Fruit fly (Drosophila melanogaster): ENCODE results near the gene CG5112.

DNA sequence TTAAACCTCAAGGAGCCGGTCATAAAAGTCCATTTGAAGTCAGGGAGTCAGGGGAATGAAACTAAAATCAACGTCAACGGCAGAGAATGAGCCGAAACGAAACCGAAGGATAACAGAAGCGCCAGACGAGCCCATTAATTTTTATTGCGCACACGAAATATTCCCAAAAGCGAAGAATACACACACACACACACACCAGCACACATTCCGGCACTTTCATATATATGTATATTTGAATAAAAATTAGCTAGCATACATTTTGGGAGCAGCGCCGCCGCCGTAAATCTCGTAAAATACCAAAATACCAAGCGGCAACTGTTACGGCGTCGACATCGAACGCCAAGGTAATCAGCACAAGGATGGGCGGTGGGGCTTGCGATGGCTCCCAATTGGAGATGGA, 47.9 kb downstream of the CG5112 start:
- TF ChIP-seq CG10321 (GFP tag; IDR thresholded peaks at IDR 0.05) (no peak), Dfd (GFP tag; optimal IDR thresholded peaks at IDR 0.05) (no peak), CG17912 (GFP tag; optimal IDR thresholded peaks at IDR 0.05) (no peak), crc (GFP tag; optimal IDR thresholded peaks at IDR 0.05) (no peak), ERR (GFP tag; optimal IDR thresholded peaks at IDR 0.05) (no peak), klu (GFP tag; IDR thresholded peaks at IDR 0.05) (no peak), dati (GFP tag; IDR thresholded peaks at IDR 0.05) (no peak), unc-4 (GFP tag; IDR thresholded peaks at IDR 0.05; ENCODE audit: partially characterized antibody) (no peak)
